Worm (Caenorhabditis elegans): Measurements from ENCODE around the gene mrps-25.

mrps-25 gene

DNA sequence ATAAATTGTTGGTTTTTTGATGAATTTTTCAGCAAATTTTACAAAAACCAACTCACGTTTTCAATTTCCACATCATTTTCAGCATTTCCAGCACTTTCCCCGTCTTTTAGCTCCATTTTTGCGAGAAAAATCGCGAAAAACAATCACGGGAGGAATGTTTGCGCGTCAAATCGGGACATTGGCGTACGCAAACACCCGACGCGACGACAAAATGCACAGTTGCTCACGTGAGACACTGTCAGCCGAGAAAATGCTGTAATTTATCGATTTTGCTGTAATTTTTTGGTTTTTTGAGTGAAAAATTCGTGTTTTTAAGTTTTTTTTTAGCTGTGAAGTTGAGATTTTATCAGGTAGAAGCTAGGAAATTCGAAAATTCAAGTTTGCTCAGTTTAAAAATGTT, 47.1 kb upstream of the mrps-25 start, which contains the start of gene Y55F3AM.9 (continued):
- TF ChIP-seq lin-35 (GFP tag; optimal IDR thresholded peaks at IDR 0.05), result peak in 1 of 3 experiments; percentile 22
- no peak for TF ChIP-seq nhr-80 (tag; optimal IDR thresholded peaks at IDR 0.05)
- TF ChIP-seq rpc-1 (optimal IDR thresholded peaks at IDR 0.05), result no peak
- TF ChIP-seq rpc-1 (tag; optimal IDR thresholded peaks at IDR 0.05), result no peak
- TF ChIP-seq Y67H2A.10 (GFP tag; conservative IDR thresholded peaks at IDR 0.05), result no peak
- no peak for TF ChIP-seq mel-28 (tag; optimal IDR thresholded peaks at IDR 0.05; ENCODE audit: borderline replicate concordance)
- no peak for TF ChIP-seq madf-8 (GFP tag; conservative IDR thresholded peaks at IDR 0.05)
- TF ChIP-seq K11D2.4 (GFP tag; IDR thresholded peaks at IDR 0.05), result no peak
- no peak for TF ChIP-seq nhr-90 (tag; optimal IDR thresholded peaks at IDR 0.05)
- no peak for TF ChIP-seq Y95B8A.8 (GFP tag; IDR thresholded peaks at IDR 0.05)
- TF ChIP-seq F22D6.2 (tag; optimal IDR thresholded peaks at IDR 0.05), result no peak
- no peak for TF ChIP-seq hmg-20 (GFP tag; IDR thresholded peaks at IDR 0.05)
- TF ChIP-seq D2030.7 (GFP tag; IDR thresholded peaks at IDR 0.05), result no peak
- TF ChIP-seq lin-40 (tag; optimal IDR thresholded peaks at IDR 0.05), result peak; percentile 24
- no peak for TF ChIP-seq hlh-12 (tag; optimal IDR thresholded peaks at IDR 0.05)
- TF ChIP-seq T07F8.4 (tag; optimal IDR thresholded peaks at IDR 0.05), result no peak
- no peak for TF ChIP-seq Y56A3A.18 (GFP tag; IDR thresholded peaks at IDR 0.05)
- no peak for TF ChIP-seq attf-3 (GFP tag; conservative IDR thresholded peaks at IDR 0.05)
- TF ChIP-seq egl-18 (GFP tag; IDR thresholded peaks at IDR 0.05), result no peak

DNA sequence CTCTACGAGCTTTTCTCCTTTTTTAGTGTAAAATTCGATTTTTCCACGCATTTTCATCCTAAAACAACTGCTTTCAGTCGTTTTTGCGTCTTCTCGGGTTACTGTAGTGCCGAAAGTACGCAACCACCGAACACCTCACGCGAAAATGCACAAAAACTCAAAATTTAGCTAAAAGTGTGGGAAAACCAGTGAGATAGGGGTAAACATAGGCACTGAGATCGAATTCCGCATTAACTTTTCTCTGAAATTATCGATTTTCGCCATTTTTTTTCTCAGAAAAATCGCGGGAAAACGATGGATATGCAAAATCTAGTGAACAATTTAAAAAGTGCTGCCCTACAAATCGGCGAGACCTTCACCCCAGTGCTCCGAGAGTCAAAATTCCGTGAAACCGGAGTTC, 46.5 kb upstream of the mrps-25 start, which contains the start of gene atg-3:
Gene atg-3, plus strand, starts transcription at position 301 of the 400 bp plus-strand sequence.
- peak; percentile 21 for TF ChIP-seq lsl-1 (GFP tag; optimal IDR thresholded peaks at IDR 0.05)
- TF ChIP-seq tbp1 (GFP tag; optimal IDR thresholded peaks at IDR 0.05), result no peak

ce11 chrIV:1011776-1012175, 44.9 kb upstream of the mrps-25 start:
- TF ChIP-seq Y53G8AR.9 (GFP tag; conservative IDR thresholded peaks at IDR 0.05) (no peak), hsf-1 (GFP tag; IDR thresholded peaks at IDR 0.05) (0 out of 2 replicates have a peak, but pooled peaks have one; percentile 15), zfh-2 (GFP tag; conservative IDR thresholded peaks at IDR 0.05) (peak; percentile 61), snpc-1.3 (tag; optimal IDR thresholded peaks at IDR 0.05; ENCODE audit: insufficient read depth) (no peak)

ce11 chrIV:1012447-1012846, 44.2 kb upstream of the mrps-25 start, which contains the start of gene rbm-39:
Gene rbm-39, plus strand, starts transcription at chrIV:1012624.
- TF ChIP-seq unc-62 (GFP tag; optimal IDR thresholded peaks at IDR 0.05), result no peak
- 0 out of 2 replicates have a peak, but pooled peaks have one; percentile 49 for TF ChIP-seq K11D2.4 (GFP tag; IDR thresholded peaks at IDR 0.05)
- TF ChIP-seq hmg-20 (GFP tag; IDR thresholded peaks at IDR 0.05), result no peak
- TF ChIP-seq ztf-28 (GFP tag; IDR thresholded peaks at IDR 0.05), result peak; percentile 69; the same call in 1 of the 2 replicates
- peak; percentile 82 for TF ChIP-seq Y95B8A.8 (GFP tag; IDR thresholded peaks at IDR 0.05)
- peak; percentile 79 for TF ChIP-seq mcd-1 (GFP tag; IDR thresholded peaks at IDR 0.05)
- TF ChIP-seq B0035.1 (tag; optimal IDR thresholded peaks at IDR 0.05), result no peak
- TF ChIP-seq ceh-58 (GFP tag; IDR thresholded peaks at IDR 0.05), result no peak
- no peak for TF ChIP-seq F57A8.1 (GFP tag; optimal IDR thresholded peaks at IDR 0.05)
- peak; percentile 31 for TF ChIP-seq F49E8.2 (tag; optimal IDR thresholded peaks at IDR 0.05; ENCODE audit: insufficient read depth)
- 0 out of 2 replicates have a peak, but pooled peaks have one; percentile 18 for TF ChIP-seq zfh-2 (GFP tag; conservative IDR thresholded peaks at IDR 0.05)
- peak; percentile 54 for TF ChIP-seq dpl-1 (GFP tag; optimal IDR thresholded peaks at IDR 0.05)
- TF ChIP-seq Y79H2A.3 (GFP tag; conservative IDR thresholded peaks at IDR 0.05), result peak; percentile 83
- no peak for TF ChIP-seq dpff-1 (tag; optimal IDR thresholded peaks at IDR 0.05)
- TF ChIP-seq pbrm-1 (GFP tag; IDR thresholded peaks at IDR 0.05), result peak; percentile 75
- 0 out of 2 replicates have a peak, but pooled peaks have one; percentile 29 for TF ChIP-seq C06A6.2 (GFP tag; conservative IDR thresholded peaks at IDR 0.05)
- TF ChIP-seq F57C9.4 (tag; optimal IDR thresholded peaks at IDR 0.05), result no peak
- no peak for TF ChIP-seq bed-2 (GFP tag; IDR thresholded peaks at IDR 0.05)
- TF ChIP-seq nfyb-1 (GFP tag; IDR thresholded peaks at IDR 0.05), result peak; percentile 84
- TF ChIP-seq ceh-91 (GFP tag; IDR thresholded peaks at IDR 0.05), result peak; percentile 71
- TF ChIP-seq efl-1 (GFP tag; optimal IDR thresholded peaks at IDR 0.05), result peak; percentile 64
- TF ChIP-seq hsf-1 (GFP tag; IDR thresholded peaks at IDR 0.05), result peak; percentile 33; the same call in 1 of the 2 replicates
- peak; percentile 74 for TF ChIP-seq attf-3 (GFP tag; conservative IDR thresholded peaks at IDR 0.05)
- TF ChIP-seq lin-40 (tag; optimal IDR thresholded peaks at IDR 0.05), result peak; percentile 77
- peak; percentile 64 for TF ChIP-seq athp-1 (tag; optimal IDR thresholded peaks at IDR 0.05)
- TF ChIP-seq snpc-1.3 (tag; optimal IDR thresholded peaks at IDR 0.05; ENCODE audit: insufficient read depth), result peak; percentile 63
- peak; percentile 76 for TF ChIP-seq lin-54 (GFP tag; optimal IDR thresholded peaks at IDR 0.05)

Data from whole organism, young adult.